Fruit fly (Drosophila melanogaster) whole organism, wandering third instar larva: ENCODE measurements around the gene Hmr.

Experiments
- Abd-B ChIP-seq: fragments of >200 bp; optimal IDR thresholded peaks from 2 replicates; lab custom pipeline; 2017; ENCODE audit warnings: missing biosample characterization, missing genetic modification characterization
- CG9705 ChIP-seq: fragments of 200-800 bp; sonication (Bioruptor generic); optimal IDR thresholded peaks from 2 replicates; lab custom pipeline; 2018; ENCODE audit warnings: missing biosample characterization, mild to moderate bottlenecking, missing genetic modification characterization
- HLH106 ChIP-seq: fragments of 200-800 bp; optimal IDR thresholded peaks from 3 replicates; lab custom pipeline; 2019; ENCODE audit warnings: missing biosample characterization, mild to moderate bottlenecking, missing genetic modification characterization, moderate library complexity
- Myc ChIP-seq: fragments of >200 bp; optimal IDR thresholded peaks from 2 replicates; lab custom pipeline; 2017
- Sp1 ChIP-seq: fragments of 200-800 bp; sonication (Bioruptor generic); optimal IDR thresholded peaks from 3 replicates; lab custom pipeline; 2019; ENCODE audit warnings: missing biosample characterization, mild to moderate bottlenecking, missing genetic modification characterization, moderate library complexity

- TF ChIP-seq CG9705 (GFP tag; lab: Kevin White, UChicago) (peak; percentile 55), Sp1 (GFP tag; lab: Kevin White, UChicago) (peak; percentile 92), Abd-B (GFP tag; lab: Kevin White, UChicago) (no peak), HLH106 (tag; lab: Kevin White, UChicago) (peak; percentile 94), Myc (lab: Kevin White, UChicago) (no peak)
Measured at dm6 chrX:10584461-10584860, 11.2 kb downstream of the Hmr start.
